Worm (Caenorhabditis elegans): Measurements from ENCODE around the gene C40H1.3.

C40H1.3 gene

ce11 chrIII:9300670-9301069 is 28.5 kb downstream of the C40H1.3 start:
- no peak for TF ChIP-seq him-1 (tag; optimal IDR thresholded peaks at IDR 0.05)
- no peak for TF ChIP-seq W03F9.2 (tag; optimal IDR thresholded peaks at IDR 0.05)
- no peak for TF ChIP-seq dao-5 (tag; optimal IDR thresholded peaks at IDR 0.05)

ce11 chrIII:9299919-9300318 is 29.2 kb downstream of the C40H1.3 start, which contains the start of gene K01B6.3:
Gene K01B6.3 (plus strand): TSS chrIII:9300219.
- TF ChIP-seq W03F9.2 (tag; optimal IDR thresholded peaks at IDR 0.05) (no peak), dao-5 (tag; optimal IDR thresholded peaks at IDR 0.05) (no peak), him-1 (tag; optimal IDR thresholded peaks at IDR 0.05) (no peak)

ce11 chrIII:9299116-9299515 is 30.1 kb downstream of the C40H1.3 start:
- no peak for TF ChIP-seq dao-5 (tag; optimal IDR thresholded peaks at IDR 0.05)
- TF ChIP-seq W03F9.2 (tag; optimal IDR thresholded peaks at IDR 0.05) = no peak
- no peak for TF ChIP-seq him-1 (tag; optimal IDR thresholded peaks at IDR 0.05)

ce11 chrIII:9297345-9297744 is 31.8 kb downstream of the C40H1.3 start, which contains the start of gene K01B6.4:
Gene K01B6.4 (minus strand): TSS chrIII:9297445.
- TF ChIP-seq W03F9.2 (tag; optimal IDR thresholded peaks at IDR 0.05) (no peak), dao-5 (tag; optimal IDR thresholded peaks at IDR 0.05) (no peak), him-1 (tag; optimal IDR thresholded peaks at IDR 0.05) (no peak)

ce11 chrIII:9289815-9290214 is 39.4 kb downstream of the C40H1.3 start:
- TF ChIP-seq W03F9.2 (tag; optimal IDR thresholded peaks at IDR 0.05) (no peak), him-1 (tag; optimal IDR thresholded peaks at IDR 0.05) (no peak), dao-5 (tag; optimal IDR thresholded peaks at IDR 0.05) (no peak)

ce11 chrIII:9288540-9288939 is 40.6 kb downstream of the C40H1.3 start:
- TF ChIP-seq him-1 (tag; optimal IDR thresholded peaks at IDR 0.05) (no peak), W03F9.2 (tag; optimal IDR thresholded peaks at IDR 0.05) (no peak), dao-5 (tag; optimal IDR thresholded peaks at IDR 0.05) (no peak)

- TF ChIP-seq W03F9.2 (tag; optimal IDR thresholded peaks at IDR 0.05) (no peak), him-1 (tag; optimal IDR thresholded peaks at IDR 0.05) (no peak), dao-5 (tag; optimal IDR thresholded peaks at IDR 0.05) (no peak)
These were observed 47.7 kb downstream of the C40H1.3 start, which contains the start of gene fozi-1 for ce11 chrIII:9281480-9281879. Gene fozi-1 (plus strand): TSS chrIII:9281780.

- TF ChIP-seq dao-5 (tag; optimal IDR thresholded peaks at IDR 0.05) (no peak), W03F9.2 (tag; optimal IDR thresholded peaks at IDR 0.05) (no peak), him-1 (tag; optimal IDR thresholded peaks at IDR 0.05) (no peak)
These were observed 51.4 kb downstream of the C40H1.3 start for ce11 chrIII:9277803-9278202.
